Fruit fly (Drosophila melanogaster): Measurements from ENCODE around the gene Daao2.

Daao2 gene

dm6 chr2L:6843434-6843833 is 40.6 kb downstream of the Daao2 start:
- TF ChIP-seq HLH4C (GFP tag; IDR thresholded peaks at IDR 0.05; ENCODE audit: partially characterized antibody): no peak
- no peak for TF ChIP-seq ranshi (GFP tag; IDR thresholded peaks at IDR 0.05)
- TF ChIP-seq CG12219 (GFP tag; optimal IDR thresholded peaks at IDR 0.05): no peak
- TF ChIP-seq Camta (GFP tag; optimal IDR thresholded peaks at IDR 0.05): no peak
- no peak for TF ChIP-seq bcd (GFP tag; optimal IDR thresholded peaks at IDR 0.05)
- no peak for TF ChIP-seq hkb (optimal IDR thresholded peaks at IDR 0.05)
- TF ChIP-seq hkb (GFP tag; IDR thresholded peaks at IDR 0.05): no peak
- no peak for TF ChIP-seq B-H1 (GFP tag; IDR thresholded peaks at IDR 0.05)
- no peak for TF ChIP-seq CG8359 (GFP tag; optimal IDR thresholded peaks at IDR 0.05; ENCODE audit: borderline replicate concordance)
- TF ChIP-seq vvl (GFP tag; IDR thresholded peaks at IDR 0.05): no peak
- TF ChIP-seq CG15601 (tag; optimal IDR thresholded peaks at IDR 0.05): no peak
- TF ChIP-seq ewg (GFP tag; optimal IDR thresholded peaks at IDR 0.05): peak; percentile 5
- TF ChIP-seq lilli (GFP tag; optimal IDR thresholded peaks at IDR 0.05): no peak
- TF ChIP-seq pros (GFP tag; optimal IDR thresholded peaks at IDR 0.05): peak; percentile 33
- TF ChIP-seq sens-2 (GFP tag; IDR thresholded peaks at IDR 0.05): 0 out of 2 replicates have a peak, but pooled peaks have one; percentile 17
- no peak for TF ChIP-seq zfh1 (GFP tag; IDR thresholded peaks at IDR 0.05)
- no peak for TF ChIP-seq HLH3B (GFP tag; IDR thresholded peaks at IDR 0.05)
- TF ChIP-seq CG2199 (GFP tag; IDR thresholded peaks at IDR 0.05): no peak
- TF ChIP-seq pita (GFP tag; optimal IDR thresholded peaks at IDR 0.05): no peak
- no peak for TF ChIP-seq bowl (GFP tag; IDR thresholded peaks at IDR 0.05)
- no peak for TF ChIP-seq bbx (GFP tag; IDR thresholded peaks at IDR 0.05; ENCODE audit: partially characterized antibody)
- TF ChIP-seq Aef1 (GFP tag; IDR thresholded peaks at IDR 0.05): no peak
- no peak for TF ChIP-seq nerfin-2 (GFP tag; IDR thresholded peaks at IDR 0.05; ENCODE audit: partially characterized antibody)
- TF ChIP-seq CG3163 (GFP tag; optimal IDR thresholded peaks at IDR 0.05): no peak
- TF ChIP-seq gro (GFP tag; optimal IDR thresholded peaks at IDR 0.05): no peak
- no peak for TF ChIP-seq tgo (GFP tag; IDR thresholded peaks at IDR 0.05)
- TF ChIP-seq cg (GFP tag; optimal IDR thresholded peaks at IDR 0.05): no peak
- TF ChIP-seq CG14860 (GFP tag; IDR thresholded peaks at IDR 0.05; ENCODE audit: partially characterized antibody): no peak
- no peak for TF ChIP-seq jing (GFP tag; optimal IDR thresholded peaks at IDR 0.05)
- TF ChIP-seq YL-1 (GFP tag; optimal IDR thresholded peaks at IDR 0.05): no peak
- no peak for TF ChIP-seq Dp (GFP tag; optimal IDR thresholded peaks at IDR 0.05)
- no peak for TF ChIP-seq gsb (GFP tag; IDR thresholded peaks at IDR 0.05)
- TF ChIP-seq CG5953 (GFP tag; IDR thresholded peaks at IDR 0.05): no peak
- TF ChIP-seq CG1024 (GFP tag; IDR thresholded peaks at IDR 0.05): no peak
- TF ChIP-seq Bgb (GFP tag; IDR thresholded peaks at IDR 0.05; ENCODE audit: partially characterized antibody): no peak
- TF ChIP-seq Ets97D (GFP tag; optimal IDR thresholded peaks at IDR 0.05): no peak
- no peak for TF ChIP-seq CG12071 (GFP tag; optimal IDR thresholded peaks at IDR 0.05)
- peak; percentile 2 for TF ChIP-seq Nf-YB (GFP tag; optimal IDR thresholded peaks at IDR 0.05)
- TF ChIP-seq Oli (tag; optimal IDR thresholded peaks at IDR 0.05): no peak
- peak; percentile 62 for TF ChIP-seq nerfin-1 (tag; optimal IDR thresholded peaks at IDR 0.05)
- TF ChIP-seq CG10147 (GFP tag; optimal IDR thresholded peaks at IDR 0.05): no peak
- 0 out of 2 replicates have a peak, but pooled peaks have one; percentile 11 for TF ChIP-seq ara (GFP tag; IDR thresholded peaks at IDR 0.05)
- no peak for TF ChIP-seq CG15073 (GFP tag; optimal IDR thresholded peaks at IDR 0.05)
- no peak for TF ChIP-seq CG18011 (GFP tag; optimal IDR thresholded peaks at IDR 0.05)
- TF ChIP-seq NC2α (GFP tag; optimal IDR thresholded peaks at IDR 0.05): no peak
- peak; percentile 44 for TF ChIP-seq Nf-YC (tag; optimal IDR thresholded peaks at IDR 0.05)
- TF ChIP-seq CG12942 (GFP tag; optimal IDR thresholded peaks at IDR 0.05): no peak
- TF ChIP-seq Poxn (GFP tag; IDR thresholded peaks at IDR 0.05): no peak
- peak in 1 of 2 experiments; percentile 6 for TF ChIP-seq tll (GFP tag; optimal IDR thresholded peaks at IDR 0.05)
- no peak for TF ChIP-seq Ravus (GFP tag; IDR thresholded peaks at IDR 0.05)
- TF ChIP-seq CG11247 (GFP tag; IDR thresholded peaks at IDR 0.05): no peak
- TF ChIP-seq CG15514 (GFP tag; optimal IDR thresholded peaks at IDR 0.05): no peak

All from whole organism, embryonic.